Fruit fly (Drosophila melanogaster): Measurements from ENCODE around the gene Sps2.

dm6 chr2L:10333091-10333991, 9.1 kb upstream of the Sps2 start, which contains the start of gene GATAd:
- TF ChIP-seq tj (GFP tag; optimal IDR thresholded peaks at IDR 0.05) (no peak), Mnt (GFP tag; optimal IDR thresholded peaks at IDR 0.05) (peak; percentile 23), kay (GFP tag; ENCODE audit: borderline replicate concordance) (peak; percentile 98), CG14711 (tag; optimal IDR thresholded peaks at IDR 0.05) (no peak), CG7045 (GFP tag; optimal IDR thresholded peaks at IDR 0.05) (no peak), CG7101 (tag; optimal IDR thresholded peaks at IDR 0.05) (peak; percentile 8), Clk (GFP tag; optimal IDR thresholded peaks at IDR 0.05) (no peak)

Data from whole organism, adult.